Worm (Caenorhabditis elegans) whole organism, L4 larva: ENCODE data around the gene rfp-1.

Experiments used
- D1046.2 ChIP-seq: fragments of 200-800 bp; sonication (Bioruptor generic); IDR thresholded peaks from 2 replicates; pipeline ENCODE4 v1.3.6; 2022; ENCODE audit warnings: missing genetic modification characterization, missing compliant biosample characterization
- F26F4.8 ChIP-seq: fragments of 200-800 bp; sonication (Bioruptor generic); conservative IDR thresholded peaks from 2 replicates; pipeline ENCODE4 v1.3.6; 2022; ENCODE audit warnings: missing genetic modification characterization, missing compliant biosample characterization
- F44E2.7 ChIP-seq: fragments of 200-800 bp; sonication (Bioruptor generic); IDR thresholded peaks from 2 replicates; pipeline ENCODE4 v2.1.2; 2022; ENCODE audit warnings: missing genetic modification characterization, missing compliant biosample characterization
- F49E8.2 ChIP-seq: sonication (generic microtip); optimal IDR thresholded peaks from 2 replicates; lab custom pipeline; 2016; ENCODE audit warnings: missing compliant biosample characterization, mild to moderate bottlenecking, missing genetic modification characterization, borderline replicate concordance
- Y105C5A.15 ChIP-seq: fragments of 200-800 bp; sonication (Bioruptor generic); IDR thresholded peaks from 2 replicates; pipeline ENCODE4 v1.3.6; 2022; ENCODE audit warnings: missing genetic modification characterization, missing compliant biosample characterization
- Y5F2A.4 ChIP-seq: fragments of 200-800 bp; sonication (Bioruptor generic); optimal IDR thresholded peaks from 2 replicates; lab custom pipeline; 2018; ENCODE audit warnings: mild to moderate bottlenecking, missing genetic modification characterization, missing compliant biosample characterization
- ZK337.2 ChIP-seq: fragments of 200-800 bp; sonication (Bioruptor generic); IDR thresholded peaks from 2 replicates; pipeline ENCODE4 v1.3.6; 2022; ENCODE audit warnings: missing genetic modification reagents, missing genetic modification characterization, missing compliant biosample characterization
- aha-1 ChIP-seq: fragments of 150-350 bp; peaks from one replicate; lab custom pipeline; 2014; ENCODE audit warnings: missing biosample characterization, missing genetic modification characterization
- aly-2 ChIP-seq: sonication (generic microtip); optimal IDR thresholded peaks from 2 replicates; lab custom pipeline; 2018; ENCODE audit warnings: missing biosample characterization, missing genetic modification characterization
- arid-1 ChIP-seq: fragments of 200-800 bp; sonication (Bioruptor generic); conservative IDR thresholded peaks from 2 replicates; pipeline ENCODE4 v1.3.6; 2022; ENCODE audit warnings: missing genetic modification reagents, missing genetic modification characterization, missing compliant biosample characterization
- ceh-20 ChIP-seq: fragments of 200-800 bp; sonication (Bioruptor generic); IDR thresholded peaks from 2 replicates; pipeline ENCODE4 v1.3.6; 2022; ENCODE audit warnings: missing genetic modification reagents, missing genetic modification characterization, missing compliant biosample characterization
- dmd-6 ChIP-seq: fragments of 200-800 bp; sonication (Bioruptor generic); IDR thresholded peaks from 2 replicates; pipeline ENCODE4 v1.3.6; 2022; ENCODE audit warnings: missing genetic modification reagents, missing genetic modification characterization, missing compliant biosample characterization
- dmd-9 ChIP-seq: fragments of 200-800 bp; sonication (Bioruptor generic); IDR thresholded peaks from 2 replicates; pipeline ENCODE4 v1.3.6; 2022; ENCODE audit warnings: missing genetic modification reagents, missing genetic modification characterization, missing compliant biosample characterization
- dpl-1 ChIP-seq: fragments of 150-350 bp; optimal IDR thresholded peaks from 2 replicates; lab custom pipeline; 2014; ENCODE audit warnings: missing biosample characterization, missing genetic modification reagents, missing genetic modification characterization
- fos-1 ChIP-seq: fragments of 150-350 bp; optimal IDR thresholded peaks from 2 replicates; lab custom pipeline; 2014; ENCODE audit warnings: missing biosample characterization, missing genetic modification characterization
- hif-1 ChIP-seq, 2 experiments: sonication (generic microtip); optimal IDR thresholded peaks; 2 replicates each; lab custom pipeline; 2016 to 2017; ENCODE audit warnings: missing compliant biosample characterization in 2 of 2, missing genetic modification characterization in 2 of 2, missing genetic modification reagents in 2 of 2, missing genotype in 2 of 2, mild to moderate bottlenecking in 1 of 2
- hlh-11 ChIP-seq: fragments of 200-800 bp; sonication (Bioruptor generic); optimal IDR thresholded peaks from 2 replicates; lab custom pipeline; 2018; ENCODE audit warnings: mild to moderate bottlenecking, missing genetic modification characterization, missing compliant biosample characterization
- hlh-30 ChIP-seq: sonication (generic microtip); optimal IDR thresholded peaks from 2 replicates; lab custom pipeline; 2017; ENCODE audit warnings: antibody characterized with exemption, mild to moderate bottlenecking, missing genetic modification characterization, missing compliant biosample characterization; ENCODE audit not compliant: insufficient read depth
- hmg-1.1 ChIP-seq: fragments of 200-800 bp; sonication (Bioruptor generic); IDR thresholded peaks from 2 replicates; pipeline ENCODE4 v1.3.6; 2022; ENCODE audit warnings: missing genetic modification reagents, missing genetic modification characterization, missing compliant biosample characterization
- lin-15B ChIP-seq: fragments of 150-350 bp; sonication (generic microtip); optimal IDR thresholded peaks from 3 replicates; lab custom pipeline; 2014; ENCODE audit warnings: missing biosample characterization, missing genetic modification characterization
- lir-3 ChIP-seq: sonication (generic microtip); optimal IDR thresholded peaks from 2 replicates; lab custom pipeline; 2016; ENCODE audit warnings: mild to moderate bottlenecking, missing genetic modification characterization, missing compliant biosample characterization
- lsy-2 ChIP-seq, 2 experiments: fragments of 150-350 bp in 1 of 2; sonication (generic microtip) in 1 of 2; optimal IDR thresholded peaks; 2 replicates each; lab custom pipeline; 2014 to 2017; ENCODE audit warnings: missing biosample characterization in 2 of 2, missing genetic modification characterization in 2 of 2
- mdl-1 ChIP-seq, 2 experiments: fragments of 150-350 bp in 1 of 2; sonication (generic microtip) in 1 of 2; optimal IDR thresholded peaks; 2 replicates each; lab custom pipeline; 2014 to 2017; ENCODE audit warnings: missing biosample characterization in 2 of 2, missing genetic modification characterization in 2 of 2
- mdt-29 ChIP-seq: fragments of 200-800 bp; sonication (Bioruptor generic); IDR thresholded peaks from 2 replicates; pipeline ENCODE4 v1.3.6; 2022; ENCODE audit warnings: missing genetic modification reagents, missing genetic modification characterization, missing compliant biosample characterization
- mep-1 ChIP-seq: fragments of 150-350 bp; sonication (generic microtip); optimal IDR thresholded peaks from 3 replicates; lab custom pipeline; 2014; ENCODE audit warnings: missing biosample characterization, missing genetic modification characterization
- mes-2 ChIP-seq: sonication (generic microtip); optimal IDR thresholded peaks from 2 replicates; lab custom pipeline; 2016; ENCODE audit warnings: missing genotype, mild to moderate bottlenecking, missing genetic modification characterization, missing compliant biosample characterization; ENCODE audit not compliant: poor library complexity, severe bottlenecking
- mxl-3 ChIP-seq: fragments of 200-800 bp; sonication (Bioruptor generic); optimal IDR thresholded peaks from 2 replicates; lab custom pipeline; 2018; ENCODE audit warnings: mild to moderate bottlenecking, missing genetic modification characterization, missing compliant biosample characterization
- nhr-237 ChIP-seq: sonication (generic microtip); optimal IDR thresholded peaks from 2 replicates; lab custom pipeline; 2017; ENCODE audit warnings: missing biosample characterization, missing genetic modification characterization
- nhr-28 ChIP-seq: fragments of 150-350 bp; optimal IDR thresholded peaks from 2 replicates; lab custom pipeline; 2014; ENCODE audit warnings: missing biosample characterization, missing genetic modification characterization
- nhr-48 ChIP-seq: sonication (generic microtip); optimal IDR thresholded peaks from 2 replicates; lab custom pipeline; 2016; ENCODE audit warnings: mild to moderate bottlenecking, missing genetic modification characterization, missing compliant biosample characterization
- nhr-6 ChIP-seq: fragments of 150-350 bp; optimal IDR thresholded peaks from 2 replicates; lab custom pipeline; 2014; ENCODE audit warnings: missing biosample characterization, missing genetic modification characterization
- nhr-77 ChIP-seq: fragments of 150-350 bp; optimal IDR thresholded peaks from 2 replicates; lab custom pipeline; 2014; ENCODE audit warnings: missing biosample characterization, missing genetic modification characterization
- php-3 ChIP-seq: fragments of 200-800 bp; sonication (Bioruptor generic); IDR thresholded peaks from 2 replicates; pipeline ENCODE4 v1.3.6; 2022; ENCODE audit warnings: missing genetic modification reagents, missing genetic modification characterization, missing compliant biosample characterization
- sdz-12 ChIP-seq: fragments of 200-800 bp; sonication (Bioruptor generic); optimal IDR thresholded peaks from 2 replicates; lab custom pipeline; 2018; ENCODE audit warnings: mild to moderate bottlenecking, missing genetic modification characterization, missing compliant biosample characterization
- spr-1 ChIP-seq: sonication (generic microtip); optimal IDR thresholded peaks from 2 replicates; lab custom pipeline; 2016; ENCODE audit warnings: mild to moderate bottlenecking, missing genetic modification characterization, missing compliant biosample characterization
- unc-130 ChIP-seq: sonication (generic microtip); optimal IDR thresholded peaks from 2 replicates; lab custom pipeline; 2016; ENCODE audit warnings: missing genetic modification reagents, missing genetic modification characterization, missing compliant biosample characterization
- zfp-2 ChIP-seq: sonication (generic microtip); optimal IDR thresholded peaks from 2 replicates; lab custom pipeline; 2016; ENCODE audit warnings: mild to moderate bottlenecking, missing genetic modification characterization, missing compliant biosample characterization
- zfp-3 ChIP-seq: fragments of 200-800 bp; sonication (Bioruptor generic); conservative IDR thresholded peaks from 2 replicates; pipeline ENCODE4 v1.3.6; 2022; ENCODE audit warnings: missing genetic modification reagents, missing genetic modification characterization, missing compliant biosample characterization
- ztf-11 ChIP-seq: fragments of 150-350 bp; optimal IDR thresholded peaks from 2 replicates; lab custom pipeline; 2014; ENCODE audit warnings: missing biosample characterization, missing genetic modification characterization

rfp-1 gene

ce11 chrIII:8356407-8356881, 2.0 kb upstream of the rfp-1 start (continued):
- no peak for TF ChIP-seq spr-1
- TF ChIP-seq lin-15B (tag; lab: Kevin White, UChicago): no peak
- TF ChIP-seq ZK337.2 (GFP tag; lab: Robert Waterston, UW): no peak
- TF ChIP-seq aha-1: peak; percentile 86

DNA sequence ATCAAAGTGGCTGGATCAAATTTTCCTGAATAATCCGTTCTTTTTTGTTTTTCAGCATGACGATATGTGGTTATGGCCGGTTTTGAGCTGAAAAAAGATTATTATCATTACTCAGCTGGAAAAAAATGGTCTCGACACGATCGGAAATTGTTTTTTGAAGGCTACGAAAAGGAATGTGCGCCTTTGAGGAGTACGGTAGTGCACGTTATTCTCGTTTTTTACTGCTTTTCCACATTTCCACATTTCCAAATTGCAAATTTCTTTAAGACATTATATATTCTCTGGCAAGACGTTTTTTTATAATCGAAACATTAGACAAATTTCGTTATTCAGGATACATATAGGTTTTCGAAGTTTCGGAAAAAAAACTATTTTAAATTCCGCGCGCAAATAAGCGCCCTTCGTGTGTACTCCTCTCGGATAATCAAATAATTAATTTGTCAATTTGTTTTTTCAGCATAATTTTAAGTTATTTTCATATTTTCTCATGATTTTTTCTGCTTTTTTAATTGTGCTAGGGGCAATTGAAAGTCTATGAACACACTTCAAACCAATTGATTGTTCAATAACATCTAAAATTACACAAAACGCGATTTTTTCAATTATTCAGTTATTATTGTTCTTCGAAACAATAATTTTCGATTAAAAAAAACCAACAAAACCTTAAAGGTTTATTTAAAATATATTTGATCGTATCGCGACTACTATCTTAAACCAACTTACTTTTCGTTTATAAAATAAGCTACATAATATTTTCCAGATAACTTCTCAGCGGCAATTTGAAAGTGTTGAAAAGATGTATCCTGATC, 5.0 kb downstream of the rfp-1 start, which contains the start of gene R05D3.3:
TSS of gene R05D3.3 (plus strand) at position 759 of the 809 bp plus-strand sequence.
- peak; percentile 83 for TF ChIP-seq aha-1
- TF ChIP-seq aly-2: no peak
- TF ChIP-seq ZK337.2 (GFP tag; lab: Robert Waterston, UW): no peak
- TF ChIP-seq hlh-11 (tag; lab: Kevin White, UChicago): no peak
- no peak for TF ChIP-seq ztf-11 (tag; lab: Kevin White, UChicago)
- TF ChIP-seq Y105C5A.15 (GFP tag; lab: Robert Waterston, UW): no peak
- TF ChIP-seq F26F4.8: no peak
- no peak for TF ChIP-seq arid-1 (GFP tag; lab: Robert Waterston, UW)
- no peak for TF ChIP-seq nhr-237 (tag; lab: Kevin White, UChicago)
- TF ChIP-seq dpl-1: peak; percentile 25
- TF ChIP-seq zfp-2 (tag; lab: Kevin White, UChicago): no peak
- no peak for TF ChIP-seq unc-130 (GFP tag; lab: Kevin White, UChicago)
- TF ChIP-seq, all 104 proteins: peak for 2

- TF ChIP-seq F44E2.7 (GFP tag; lab: Robert Waterston, UW) (no peak), mdt-29 (no peak), dmd-9 (no peak), php-3 (GFP tag; lab: Robert Waterston, UW) (no peak), F49E8.2 (tag; lab: Kevin White, UChicago) (no peak)
Measured at ce11 chrIII:8368619-8369018, 10.2 kb downstream of the rfp-1 start, which contains the start of gene R05D3.9. Gene R05D3.9 (minus strand): TSS chrIII:8368719.

- TF ChIP-seq Y5F2A.4 (GFP tag; lab: Kevin White, UChicago) (no peak), fos-1 (tag; lab: Kevin White, UChicago) (no peak), F44E2.7 (GFP tag; lab: Robert Waterston, UW) (no peak), mxl-3 (GFP tag; lab: Kevin White, UChicago) (no peak), hlh-11 (tag; lab: Kevin White, UChicago) (no peak)
Measured at ce11 chrIII:8369172-8369571, 10.8 kb downstream of the rfp-1 start.

DNA sequence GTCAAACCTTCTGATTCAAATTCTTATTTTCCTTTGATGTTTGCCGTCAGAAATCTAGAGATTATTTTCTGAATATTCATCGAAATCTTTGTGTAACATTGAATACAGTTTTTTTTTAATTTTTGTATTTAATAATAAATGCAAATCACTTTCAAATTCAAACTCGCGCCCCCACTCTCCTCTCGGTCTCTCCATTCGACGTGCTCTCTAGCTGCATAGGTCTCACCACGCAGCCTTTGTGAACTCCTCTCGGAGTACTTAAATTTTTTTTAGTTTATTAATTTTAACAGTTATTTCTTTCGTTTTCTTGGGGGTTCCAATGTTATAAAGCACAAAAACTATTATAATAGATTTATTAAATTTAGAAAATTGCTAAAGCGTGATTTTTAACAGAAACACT, 11.8 kb downstream of the rfp-1 start:
- peak; percentile 24 for TF ChIP-seq mes-2 (tag; lab: Kevin White, UChicago)
- peak; percentile 37 for TF ChIP-seq dpl-1
- TF ChIP-seq D1046.2 (GFP tag; lab: Robert Waterston, UW): no peak
- no peak for TF ChIP-seq ceh-20 (GFP tag; lab: Robert Waterston, UW)

ce11 chrIII:8370846-8371257, 12.4 kb downstream of the rfp-1 start:
- TF ChIP-seq lsy-2 (tag; optimal IDR thresholded peaks at IDR 0.05; lab: Kevin White, UChicago): peak in 1 of 2 experiments; percentile 37
- peak; percentile 44 for TF ChIP-seq nhr-6
- TF ChIP-seq mep-1 (tag; lab: Kevin White, UChicago): peak; percentile 55
- peak in 1 of 2 experiments; percentile 24 for TF ChIP-seq hif-1 (tag; optimal IDR thresholded peaks at IDR 0.05; lab: Kevin White, UChicago)
- peak; percentile 60 for TF ChIP-seq hlh-11 (tag; lab: Kevin White, UChicago)
- TF ChIP-seq nhr-28 (tag; lab: Kevin White, UChicago): peak; percentile 53
- peak; percentile 36 for TF ChIP-seq nhr-48 (tag; lab: Kevin White, UChicago)
- peak; percentile 6 for TF ChIP-seq nhr-77
- no peak for TF ChIP-seq zfp-3 (GFP tag; lab: Robert Waterston, UW)
- peak; percentile 49; the same call in 1 of the 2 replicates for TF ChIP-seq php-3 (GFP tag; lab: Robert Waterston, UW)
- 0 out of 2 replicates have a peak, but pooled peaks have one; percentile 14 for TF ChIP-seq hmg-1.1
- TF ChIP-seq lir-3 (tag; lab: Kevin White, UChicago): no peak
- TF ChIP-seq mes-2 (tag; lab: Kevin White, UChicago): peak; percentile 20
- peak; percentile 80 for TF ChIP-seq hlh-30 (tag; lab: Kevin White, UChicago)
- TF ChIP-seq dmd-6: peak; percentile 57; the same call in 1 of the 2 replicates
- peak; percentile 17 to 88 for TF ChIP-seq mdl-1 (tag; optimal IDR thresholded peaks at IDR 0.05; lab: Kevin White, UChicago)
- TF ChIP-seq sdz-12 (GFP tag; lab: Kevin White, UChicago): no peak
